Worm (Caenorhabditis elegans) whole organism, L4/young adult: ENCODE results near the gene B0563.6.

Experiments used
- W03F9.2 ChIP-seq: fragments of 150-350 bp; optimal IDR thresholded peaks from 2 replicates; lab custom pipeline; 2014; ENCODE audit warnings: missing biosample characterization, missing genetic modification characterization
- dao-5 ChIP-seq: sonication (generic microtip); optimal IDR thresholded peaks from 2 replicates; lab custom pipeline; 2016; ENCODE audit warnings: missing genotype, missing genetic modification characterization, moderate library complexity, missing compliant biosample characterization
- him-1 ChIP-seq: sonication (generic microtip); optimal IDR thresholded peaks from 2 replicates; lab custom pipeline; 2016; ENCODE audit warnings: missing genotype, missing genetic modification reagents, missing genetic modification characterization, missing compliant biosample characterization

Gene B0563.6

DNA sequence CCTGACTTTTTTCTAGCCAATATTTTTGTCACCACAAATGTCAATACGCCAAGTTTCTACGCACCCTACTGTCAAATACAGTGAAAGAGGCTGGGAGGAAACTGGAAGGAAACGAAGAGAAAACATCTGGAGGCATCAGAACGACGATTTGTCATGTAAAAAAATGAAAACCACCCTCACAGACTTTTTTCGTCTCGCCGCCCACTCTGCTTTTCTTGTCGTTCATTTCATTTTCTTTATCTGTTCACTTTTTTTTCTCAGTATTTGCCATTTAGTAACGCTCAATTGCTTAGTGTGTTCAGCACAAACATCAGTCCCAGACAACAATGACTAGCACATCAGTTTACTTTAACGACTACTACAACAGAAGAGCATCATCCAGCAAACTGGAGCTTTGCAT is 8.3 kb downstream of the B0563.6 start, which contains the start of gene B0563.5:
TSS of gene B0563.5 (plus strand) at position 301 of the 400 bp plus-strand sequence.
- TF ChIP-seq W03F9.2 (tag; lab: Kevin White, UChicago): no peak

DNA sequence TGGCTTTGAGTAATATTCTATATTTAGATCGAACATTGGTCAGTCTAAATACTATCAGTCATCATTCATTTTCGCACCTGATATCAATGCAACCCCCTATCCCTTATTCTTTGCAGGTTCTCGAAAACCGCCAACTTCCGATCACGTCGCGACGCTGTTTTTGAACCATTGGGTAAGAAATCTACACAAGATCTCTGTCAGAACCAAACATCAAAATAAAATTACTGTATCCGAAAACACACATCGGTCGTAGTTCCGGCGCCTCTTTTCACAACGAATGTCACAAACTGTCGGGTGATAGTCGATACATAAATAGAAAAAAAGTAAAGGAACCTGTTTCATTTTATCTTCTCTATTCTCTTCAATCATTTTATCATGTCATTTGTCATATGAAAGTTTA is 9.5 kb downstream of the B0563.6 start:
- TF ChIP-seq W03F9.2 (tag; lab: Kevin White, UChicago): no peak
- no peak for TF ChIP-seq dao-5
- no peak for TF ChIP-seq him-1 (tag; lab: Kevin White, UChicago)

DNA sequence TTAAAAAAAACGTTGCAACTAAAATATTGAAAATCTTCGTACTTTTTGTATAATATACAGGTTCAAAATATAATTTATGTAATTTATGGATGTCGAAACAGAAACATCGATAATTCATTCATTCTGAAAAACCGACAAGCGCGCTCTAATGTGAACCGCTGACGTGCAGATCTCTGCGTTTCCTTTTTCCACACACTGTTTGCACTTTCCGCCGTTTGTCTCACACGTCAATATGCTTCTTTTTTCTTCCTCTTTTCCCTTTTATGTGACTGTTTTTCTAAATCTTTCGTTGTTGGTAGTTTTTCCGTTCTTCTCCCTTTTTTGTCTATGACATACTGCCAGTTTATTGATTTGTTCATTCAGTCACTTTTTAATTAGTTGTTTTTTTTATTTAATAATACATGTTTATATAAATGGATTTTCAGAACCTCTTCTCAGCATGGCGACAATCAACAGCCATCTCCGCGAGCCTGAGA is 12.8 kb downstream of the B0563.6 start, which contains the start of gene tmbi-4:
TSS of gene tmbi-4 (plus strand) at position 426 of the 476 bp plus-strand sequence.
- TF ChIP-seq W03F9.2 (tag; lab: Kevin White, UChicago): peak; percentile 28
- TF ChIP-seq dao-5: no peak
- TF ChIP-seq him-1 (tag; lab: Kevin White, UChicago): no peak

DNA sequence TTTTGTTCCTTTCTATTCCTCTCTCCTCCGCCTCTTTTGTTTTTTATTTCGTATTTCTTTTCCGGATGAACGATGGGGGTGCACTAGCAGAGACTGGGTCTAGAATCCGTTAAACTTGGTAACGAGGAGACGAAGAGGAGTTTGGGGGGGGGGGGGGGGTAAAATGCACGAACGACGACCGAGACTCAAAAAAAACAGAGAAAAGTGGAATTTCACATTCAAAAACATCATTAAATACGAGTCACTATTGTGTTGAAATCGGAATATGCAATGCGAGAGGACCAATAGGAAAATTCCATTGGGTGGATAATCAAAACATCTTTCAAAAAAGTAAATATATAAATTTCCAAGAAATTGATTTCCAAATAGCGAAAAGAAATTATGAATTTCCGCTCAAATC is 16.7 kb downstream of the B0563.6 start, which contains the start of gene B0563.7:
TSS of gene B0563.7 (minus strand) at position 101 of the 400 bp plus-strand sequence.
- TF ChIP-seq W03F9.2 (tag; lab: Kevin White, UChicago) (no peak), him-1 (tag; lab: Kevin White, UChicago) (no peak), dao-5 (no peak)

DNA sequence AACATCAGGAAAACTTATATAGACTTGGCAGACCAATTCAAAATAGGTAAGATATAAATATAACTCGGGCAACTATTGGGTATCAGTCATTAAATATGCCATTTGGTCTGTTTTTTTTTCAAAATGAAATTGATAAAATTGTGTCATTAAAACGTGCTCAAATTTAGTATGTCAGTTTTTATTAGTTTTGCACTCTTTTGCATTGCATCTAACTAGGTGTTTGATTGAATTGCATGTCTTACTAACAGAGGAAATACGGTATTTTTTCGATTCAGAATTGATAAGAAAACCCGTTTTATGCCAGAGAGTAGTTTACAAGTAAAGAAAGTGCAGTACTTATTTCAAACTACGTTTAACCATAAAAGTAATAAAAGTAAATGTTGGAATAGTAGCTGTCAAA is 18.2 kb downstream of the B0563.6 start:
- TF ChIP-seq him-1 (tag; lab: Kevin White, UChicago): no peak
- TF ChIP-seq W03F9.2 (tag; lab: Kevin White, UChicago): no peak
- no peak for TF ChIP-seq dao-5

DNA sequence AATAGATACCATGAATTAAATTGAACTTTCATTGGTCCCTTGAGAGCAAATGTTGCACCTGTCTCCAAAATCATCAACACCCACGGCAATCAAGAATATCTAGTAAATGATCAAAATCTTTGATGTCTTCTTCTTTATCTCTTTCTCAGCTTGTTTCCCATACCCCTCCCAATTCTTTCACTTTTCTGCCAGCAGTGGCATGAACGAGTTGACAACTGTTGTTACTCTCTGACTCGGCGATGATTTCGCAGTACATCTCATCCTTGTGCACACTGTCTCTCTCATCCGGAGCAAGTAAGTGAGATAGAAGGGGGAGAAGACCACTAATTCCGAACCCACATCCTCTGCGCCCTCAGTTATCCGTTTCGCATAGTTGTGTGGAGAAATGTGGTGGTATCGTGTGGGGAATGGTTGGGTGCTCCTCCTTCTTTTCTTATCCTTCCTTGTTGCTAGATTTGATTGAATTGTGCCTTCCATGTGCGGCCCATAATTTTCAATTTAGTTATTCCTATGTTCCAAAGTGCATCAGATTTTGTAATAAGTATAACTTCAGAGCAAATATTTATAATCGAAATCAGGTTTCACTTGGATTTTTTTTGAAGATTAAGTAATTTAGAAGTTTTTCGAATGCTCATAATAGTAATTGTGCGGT is 23.9 kb downstream of the B0563.6 start:
- TF ChIP-seq W03F9.2 (tag; lab: Kevin White, UChicago) (no peak), dao-5 (no peak), him-1 (tag; lab: Kevin White, UChicago) (no peak)

DNA sequence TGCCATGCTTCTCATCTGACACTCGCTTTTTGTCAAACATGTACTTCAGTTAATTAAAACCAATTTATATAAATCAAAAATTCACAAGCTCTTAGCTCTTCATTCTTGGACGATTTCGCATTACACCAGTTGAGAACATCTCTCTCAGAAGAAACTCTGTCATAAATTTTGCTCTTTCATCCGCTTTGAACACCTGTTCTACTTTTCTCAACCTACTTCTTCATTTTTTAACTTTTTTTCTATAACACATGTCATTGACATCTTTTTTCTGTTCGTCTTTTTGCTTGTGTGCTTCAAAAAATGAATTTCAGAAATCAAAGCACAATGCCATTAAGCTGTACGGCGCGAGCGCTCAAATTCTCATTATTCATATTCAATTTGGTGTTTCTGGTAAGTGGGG is 25.4 kb downstream of the B0563.6 start, which contains the start of gene tsp-11:
TSS of gene tsp-11 (plus strand) at position 301 of the 400 bp plus-strand sequence.
- TF ChIP-seq dao-5: no peak
- TF ChIP-seq W03F9.2 (tag; lab: Kevin White, UChicago): no peak
- no peak for TF ChIP-seq him-1 (tag; lab: Kevin White, UChicago)

DNA sequence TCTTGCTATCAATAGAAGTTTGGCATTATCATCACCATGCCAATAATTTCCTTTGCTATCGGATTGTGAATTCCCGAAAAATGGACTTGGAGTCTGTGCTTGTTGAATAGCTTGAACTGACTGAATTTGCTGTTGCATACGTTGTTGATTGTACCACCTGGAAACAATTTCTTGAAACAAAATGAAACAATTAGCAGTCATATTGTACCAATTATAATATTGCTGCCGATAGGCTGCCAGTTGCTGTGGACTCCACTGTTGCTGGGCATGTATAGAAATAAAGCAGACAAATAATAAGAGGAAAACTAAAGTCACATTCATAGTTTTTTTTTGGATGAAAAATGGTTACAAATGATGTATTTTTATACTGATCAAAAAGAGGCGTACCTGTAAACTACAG is 29.4 kb downstream of the B0563.6 start, which contains the start of gene B0563.10:
TSS of gene B0563.10 (minus strand) at position 325 of the 400 bp plus-strand sequence.
- no peak for TF ChIP-seq W03F9.2 (tag; lab: Kevin White, UChicago)

DNA sequence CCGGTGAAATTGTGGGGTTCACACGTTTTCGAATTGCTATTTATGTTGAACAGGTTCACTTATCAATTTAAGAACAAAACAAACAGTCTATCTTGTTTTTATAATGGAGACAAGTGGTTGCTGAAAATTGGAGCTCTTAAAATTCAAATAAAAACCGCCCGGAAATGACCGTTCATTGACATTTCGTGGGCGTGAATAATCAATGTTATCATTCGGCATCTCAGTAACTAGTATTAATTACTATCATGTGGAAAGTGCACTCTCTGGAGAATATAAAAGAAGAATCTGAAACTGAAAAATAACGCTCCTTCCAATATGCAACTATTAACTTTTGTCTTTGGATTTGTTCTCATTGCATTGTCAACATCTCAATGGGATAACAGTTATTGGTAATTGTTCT is 30.7 kb downstream of the B0563.6 start, which contains the start of gene B0563.9:
TSS of gene B0563.9 (plus strand) at position 301 of the 400 bp plus-strand sequence.
- TF ChIP-seq him-1 (tag; lab: Kevin White, UChicago) (no peak), W03F9.2 (tag; lab: Kevin White, UChicago) (no peak), dao-5 (no peak)

DNA sequence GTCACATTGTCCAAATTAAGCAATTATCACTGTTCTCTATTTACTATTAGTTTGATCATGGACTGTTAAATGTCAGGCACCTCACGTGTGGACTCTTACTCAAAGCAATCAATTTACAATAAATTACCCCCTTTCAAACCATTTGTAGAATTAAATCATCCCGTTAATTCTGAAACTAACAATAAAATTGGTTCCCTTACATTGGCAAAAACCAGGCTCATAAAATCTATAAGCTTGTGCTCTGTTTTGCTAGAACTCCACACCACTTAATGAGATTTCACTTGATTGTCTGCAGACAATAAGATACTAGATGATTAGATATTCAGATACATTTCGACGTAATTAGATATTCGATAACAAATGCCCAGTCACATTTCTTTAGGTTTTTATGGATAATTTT is 32.6 kb downstream of the B0563.6 start:
- TF ChIP-seq dao-5 (no peak), him-1 (tag; lab: Kevin White, UChicago) (no peak), W03F9.2 (tag; lab: Kevin White, UChicago) (no peak)

DNA sequence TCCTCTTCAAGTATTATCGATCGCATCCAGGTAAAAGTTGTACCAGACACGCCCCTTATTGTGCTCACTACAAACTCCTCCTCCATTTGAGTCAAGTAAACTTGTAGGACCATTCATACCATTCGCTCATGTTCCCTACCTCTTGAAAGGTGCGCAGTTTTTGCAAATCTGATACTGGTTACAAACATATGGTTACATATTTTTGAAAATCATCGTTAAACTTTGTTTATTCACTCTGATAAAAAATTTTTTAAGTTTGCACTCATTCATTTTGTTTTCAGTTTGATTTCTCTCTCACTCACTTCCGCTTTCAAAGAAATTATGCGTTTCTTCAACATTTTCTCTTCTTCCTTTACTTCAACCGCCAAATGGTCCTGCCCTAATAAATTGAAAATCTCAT is 33.7 kb downstream of the B0563.6 start, which contains the start of gene B0563.1:
TSS of gene B0563.1 (plus strand) at position 301 of the 400 bp plus-strand sequence.
- no peak for TF ChIP-seq W03F9.2 (tag; lab: Kevin White, UChicago)
- TF ChIP-seq dao-5: no peak
- no peak for TF ChIP-seq him-1 (tag; lab: Kevin White, UChicago)

DNA sequence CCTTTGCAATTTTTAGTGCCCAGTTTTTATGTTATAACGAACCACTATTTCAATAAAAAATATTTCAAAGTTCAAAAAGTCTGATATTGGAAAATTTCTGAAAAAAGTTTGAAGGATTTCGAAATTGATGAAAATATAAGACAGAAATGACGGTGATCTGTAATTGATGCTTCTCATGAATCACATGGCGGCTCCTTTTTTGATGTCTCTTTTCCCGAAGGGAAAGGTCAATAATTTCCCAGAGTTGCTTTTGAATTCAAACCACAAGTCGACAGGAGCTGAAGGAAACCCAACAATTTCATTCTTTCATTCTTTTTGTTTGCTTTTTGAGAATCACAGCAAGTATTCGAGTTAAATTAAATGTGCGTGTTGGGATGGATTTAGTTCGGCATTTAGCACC is 34.8 kb downstream of the B0563.6 start, which contains the start of gene B0563.18:
TSS of gene B0563.18 (plus strand) at position 301 of the 400 bp plus-strand sequence.
- TF ChIP-seq him-1 (tag; lab: Kevin White, UChicago) (no peak), dao-5 (no peak), W03F9.2 (tag; lab: Kevin White, UChicago) (no peak)

DNA sequence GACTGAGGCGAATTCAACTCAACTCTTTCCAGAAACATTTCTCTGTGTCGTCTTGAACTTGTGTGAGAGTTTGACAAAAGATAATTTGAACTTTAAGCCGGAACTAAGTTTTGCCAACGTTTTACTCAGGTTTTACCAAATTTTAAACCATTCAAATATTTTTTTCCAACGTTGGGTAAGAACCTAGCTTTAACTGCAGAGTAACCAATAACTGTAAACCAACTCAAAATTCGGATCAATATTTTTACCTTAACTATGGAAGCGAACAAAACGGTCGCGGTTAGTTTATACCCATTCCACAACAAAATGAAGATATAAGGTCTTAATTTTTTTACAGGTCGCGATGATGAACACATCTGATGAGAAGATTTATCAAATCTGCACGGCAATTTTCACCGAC is 35.2 kb downstream of the B0563.6 start:
- TF ChIP-seq W03F9.2 (tag; lab: Kevin White, UChicago) (no peak), dao-5 (no peak), him-1 (tag; lab: Kevin White, UChicago) (no peak)

DNA sequence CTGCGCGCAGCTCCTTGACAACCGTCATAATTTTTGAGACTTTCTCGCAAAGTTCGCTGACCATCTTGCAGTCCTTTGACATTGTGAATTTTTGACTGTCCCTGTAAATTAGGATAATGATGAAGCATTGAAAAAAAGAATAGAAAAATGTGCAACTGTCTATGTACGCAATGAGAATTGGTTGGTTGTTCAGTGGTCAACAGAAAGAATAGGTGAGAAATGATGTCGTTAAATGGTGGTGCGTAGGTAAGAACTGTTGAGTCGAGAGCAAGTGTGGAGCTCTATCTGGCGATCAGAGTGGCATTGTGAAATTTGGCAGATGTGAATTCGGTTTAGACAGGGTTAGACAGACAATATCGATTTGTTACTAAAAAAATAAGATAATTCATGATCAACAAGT is 36.9 kb downstream of the B0563.6 start, which contains the start of gene B0563.8:
TSS of gene B0563.8 (minus strand) at position 101 of the 400 bp plus-strand sequence.
- TF ChIP-seq him-1 (tag; lab: Kevin White, UChicago) (no peak), dao-5 (no peak), W03F9.2 (tag; lab: Kevin White, UChicago) (no peak)
